Fruit fly (Drosophila melanogaster) whole organism, embryonic: ENCODE measurements around the gene CG14253.

ENCODE experiments used
- Blimp-1 ChIP-seq: fragments of 200-800 bp; sonication (Bioruptor generic); optimal IDR thresholded peaks from 3 replicates; lab custom pipeline; 2018; ENCODE audit warnings: missing biosample characterization, missing genetic modification characterization, mild to moderate bottlenecking, moderate library complexity, missing genetic modification reagents
- BtbVII ChIP-seq: fragments of 200-800 bp; sonication (Bioruptor generic); optimal IDR thresholded peaks from 3 replicates; lab custom pipeline; 2017; ENCODE audit warnings: missing biosample characterization, mild to moderate bottlenecking, missing genetic modification characterization
- CG10979 ChIP-seq: fragments of 200-800 bp; sonication (Bioruptor generic); optimal IDR thresholded peaks from 2 replicates; lab custom pipeline; 2018; ENCODE audit warnings: missing biosample characterization, mild to moderate bottlenecking, missing genetic modification characterization, moderate library complexity
- CG12071 ChIP-seq: fragments of 200-800 bp; sonication (Bioruptor generic); optimal IDR thresholded peaks from 3 replicates; lab custom pipeline; 2018; ENCODE audit warnings: missing biosample characterization, mild to moderate bottlenecking, missing genetic modification characterization
- CG12236 ChIP-seq: fragments of 200-800 bp; sonication (Bioruptor generic); optimal IDR thresholded peaks from 2 replicates; lab custom pipeline; 2016; ENCODE audit warnings: missing biosample characterization, missing genetic modification characterization
- CG12659 ChIP-seq: fragments of 200-800 bp; sonication (Bioruptor generic); optimal IDR thresholded peaks from 3 replicates; lab custom pipeline; 2017; ENCODE audit warnings: mild to moderate bottlenecking, missing biosample characterization, missing genetic modification reagents, missing genetic modification characterization
- CG13296 ChIP-seq: fragments of 200-800 bp; sonication (Bioruptor generic); optimal IDR thresholded peaks from 3 replicates; lab custom pipeline; 2018; ENCODE audit warnings: missing biosample characterization, mild to moderate bottlenecking, missing genetic modification characterization
- CG1603 ChIP-seq: fragments of 200-800 bp; sonication (Bioruptor generic); optimal IDR thresholded peaks from 2 replicates; lab custom pipeline; 2019; ENCODE audit warnings: missing biosample characterization, mild to moderate bottlenecking, missing genetic modification characterization, moderate library complexity
- CG2120 ChIP-seq: fragments of 200-800 bp; sonication (Bioruptor generic); optimal IDR thresholded peaks from 3 replicates; lab custom pipeline; 2016; ENCODE audit warnings: missing biosample characterization, missing genetic modification characterization
- CG2129 ChIP-seq: fragments of 200-800 bp; sonication (Bioruptor generic); IDR thresholded peaks from 2 replicates; pipeline ENCODE4 v1.3.6; 2022; ENCODE audit warnings: missing biosample characterization, missing genetic modification characterization; ENCODE audit not compliant: partially characterized antibody
- CG3065 ChIP-seq: fragments of 200-800 bp; sonication (Bioruptor generic); optimal IDR thresholded peaks from 2 replicates; lab custom pipeline; 2016; ENCODE audit warnings: missing biosample characterization, missing genetic modification characterization
- CG31388 ChIP-seq: fragments of 200-800 bp; sonication (Bioruptor generic); optimal IDR thresholded peaks from 2 replicates; lab custom pipeline; 2016; ENCODE audit warnings: missing biosample characterization, missing genetic modification characterization
- CG31441 ChIP-seq: fragments of 200-800 bp; sonication (Bioruptor generic); IDR thresholded peaks from 2 replicates; pipeline ENCODE4 v1.3.6; 2022; ENCODE audit warnings: missing biosample characterization, missing genetic modification characterization
- CG3281 ChIP-seq: fragments of 200-800 bp; sonication (Bioruptor generic); optimal IDR thresholded peaks from 3 replicates; lab custom pipeline; 2017; ENCODE audit warnings: missing biosample characterization, mild to moderate bottlenecking, missing genetic modification characterization
- CG3838 ChIP-seq: fragments of 200-800 bp; sonication (Bioruptor generic); optimal IDR thresholded peaks from 3 replicates; lab custom pipeline; 2016; ENCODE audit warnings: missing biosample characterization, missing genetic modification characterization
- CG4282 ChIP-seq: fragments of 200-800 bp; sonication (Bioruptor generic); optimal IDR thresholded peaks from 2 replicates; lab custom pipeline; 2016; ENCODE audit warnings: missing biosample characterization, missing genetic modification characterization
- CG43689 ChIP-seq: fragments of 200-800 bp; sonication (Bioruptor generic); IDR thresholded peaks from 2 replicates; pipeline ENCODE4 v1.3.6; 2022; ENCODE audit warnings: missing biosample characterization, missing genetic modification characterization
- CG4730 ChIP-seq: fragments of 200-800 bp; sonication (Bioruptor generic); IDR thresholded peaks from 2 replicates; pipeline ENCODE4 v1.3.6; 2022; ENCODE audit warnings: missing biosample characterization, missing genetic modification characterization
- CG6689 ChIP-seq: fragments of 200-800 bp; sonication (Bioruptor generic); IDR thresholded peaks from 2 replicates; pipeline ENCODE4 v1.3.6; 2022; ENCODE audit warnings: missing biosample characterization, missing genetic modification characterization
- CG6854 ChIP-seq: fragments of 200-800 bp; sonication (Bioruptor generic); optimal IDR thresholded peaks from 3 replicates; lab custom pipeline; 2017; ENCODE audit warnings: missing biosample characterization, mild to moderate bottlenecking, missing genetic modification characterization
- CG7271 ChIP-seq: fragments of 200-800 bp; sonication (Bioruptor generic); optimal IDR thresholded peaks from 2 replicates; lab custom pipeline; 2018; ENCODE audit warnings: missing biosample characterization, mild to moderate bottlenecking, missing genetic modification characterization, moderate library complexity
- CG7372 ChIP-seq: fragments of 200-800 bp; sonication (Bioruptor generic); IDR thresholded peaks from 2 replicates; pipeline ENCODE4 v1.3.6; 2022; ENCODE audit warnings: missing biosample characterization, missing genetic modification characterization
- CG8478 ChIP-seq: fragments of >200 bp; optimal IDR thresholded peaks from 2 replicates; lab custom pipeline; 2018
- CrebB ChIP-seq: fragments of 200-800 bp; sonication (Bioruptor generic); optimal IDR thresholded peaks from 3 replicates; lab custom pipeline; 2018; ENCODE audit warnings: missing biosample characterization, mild to moderate bottlenecking, missing genetic modification characterization
- Dad ChIP-seq: fragments of 200-800 bp; sonication (Bioruptor generic); optimal IDR thresholded peaks from 3 replicates; lab custom pipeline; 2016; ENCODE audit warnings: missing biosample characterization, missing genetic modification characterization
- Doc2 ChIP-seq: fragments of 200-800 bp; sonication (Bioruptor generic); IDR thresholded peaks from 2 replicates; pipeline ENCODE4 v1.3.6; 2022; ENCODE audit warnings: missing biosample characterization, missing genetic modification characterization
- Elba2 ChIP-seq: fragments of 200-800 bp; sonication (Bioruptor generic); optimal IDR thresholded peaks from 3 replicates; lab custom pipeline; 2016; ENCODE audit warnings: missing biosample characterization, missing genetic modification characterization
- Fer1 ChIP-seq: fragments of 200-800 bp; sonication (Bioruptor generic); optimal IDR thresholded peaks from 2 replicates; lab custom pipeline; 2017; ENCODE audit warnings: missing biosample characterization, mild to moderate bottlenecking, missing genetic modification characterization
- Hr39 ChIP-seq: fragments of >200 bp; optimal IDR thresholded peaks from 2 replicates; lab custom pipeline; 2017
- Max ChIP-seq: fragments of 200-800 bp; sonication (Bioruptor generic); optimal IDR thresholded peaks from 2 replicates; lab custom pipeline; 2016; ENCODE audit warnings: missing biosample characterization, mild to moderate bottlenecking, missing genetic modification characterization
- NFAT ChIP-seq: fragments of 200-800 bp; sonication (Bioruptor generic); IDR thresholded peaks from 2 replicates; pipeline ENCODE4 v1.3.6; 2022; ENCODE audit warnings: missing biosample characterization, missing genetic modification characterization
- Sin3A ChIP-seq: fragments of >200 bp; optimal IDR thresholded peaks from 2 replicates; lab custom pipeline; 2018
- abd-A ChIP-seq: fragments of 200-800 bp; sonication (Bioruptor generic); optimal IDR thresholded peaks from 3 replicates; lab custom pipeline; 2019; ENCODE audit warnings: missing biosample characterization, mild to moderate bottlenecking, missing genetic modification characterization, moderate library complexity
- al ChIP-seq: fragments of 200-800 bp; sonication (Bioruptor generic); IDR thresholded peaks from 2 replicates; pipeline ENCODE4 v1.3.6; 2022; ENCODE audit warnings: missing biosample characterization, missing genetic modification characterization
- bab2 ChIP-seq: fragments of 200-800 bp; sonication (Bioruptor generic); optimal IDR thresholded peaks from 2 replicates; lab custom pipeline; 2016; ENCODE audit warnings: missing biosample characterization, missing genetic modification characterization
- br ChIP-seq: fragments of >200 bp; optimal IDR thresholded peaks from 2 replicates; lab custom pipeline; 2017
- chn ChIP-seq: fragments of 200-800 bp; sonication (Bioruptor generic); optimal IDR thresholded peaks from 2 replicates; lab custom pipeline; 2016; ENCODE audit warnings: missing biosample characterization, missing genetic modification characterization
- da ChIP-seq: fragments of 200-800 bp; sonication (Bioruptor generic); optimal IDR thresholded peaks from 2 replicates; lab custom pipeline; 2016; ENCODE audit warnings: missing biosample characterization, missing genetic modification characterization
- dati ChIP-seq: fragments of 200-800 bp; sonication (Bioruptor generic); IDR thresholded peaks from 2 replicates; pipeline ENCODE4 v1.3.6; 2022; ENCODE audit warnings: missing biosample characterization, missing genetic modification characterization
- dmrt11E ChIP-seq: fragments of 200-800 bp; sonication (Bioruptor generic); optimal IDR thresholded peaks from 3 replicates; lab custom pipeline; 2018; ENCODE audit warnings: missing biosample characterization, mild to moderate bottlenecking, missing genetic modification characterization, moderate library complexity
- exex ChIP-seq: fragments of 200-800 bp; sonication (Bioruptor generic); optimal IDR thresholded peaks from 4 replicates; lab custom pipeline; 2018; ENCODE audit warnings: missing biosample characterization, mild to moderate bottlenecking, missing genetic modification characterization, moderate library complexity
- gce ChIP-seq: fragments of 200-800 bp; sonication (Bioruptor generic); IDR thresholded peaks from 3 replicates; pipeline ENCODE4 v1.3.6; 2022; ENCODE audit warnings: missing biosample characterization, missing genetic modification characterization
- grn ChIP-seq: fragments of 200-800 bp; sonication (Bioruptor generic); optimal IDR thresholded peaks from 3 replicates; lab custom pipeline; 2017; ENCODE audit warnings: missing biosample characterization, missing genetic modification characterization
- jing ChIP-seq: fragments of 200-800 bp; sonication (Bioruptor generic); optimal IDR thresholded peaks from 2 replicates; lab custom pipeline; 2018; ENCODE audit warnings: missing biosample characterization, mild to moderate bottlenecking, missing genetic modification characterization
- jumu ChIP-seq: fragments of 200-800 bp; sonication (Bioruptor generic); optimal IDR thresholded peaks from 3 replicates; lab custom pipeline; 2016; ENCODE audit warnings: missing biosample characterization, missing genetic modification characterization
- knrl ChIP-seq: fragments of 200-800 bp; sonication (Bioruptor generic); IDR thresholded peaks from 3 replicates; pipeline ENCODE4 v1.3.6; 2022; ENCODE audit warnings: missing biosample characterization, missing genetic modification characterization; ENCODE audit not compliant: partially characterized antibody
- lab ChIP-seq: fragments of 200-800 bp; sonication (Bioruptor generic); optimal IDR thresholded peaks from 3 replicates; lab custom pipeline; 2017; ENCODE audit warnings: missing biosample characterization, missing genetic modification characterization, mild to moderate bottlenecking, moderate library complexity, missing genetic modification reagents
- nau ChIP-seq: fragments of 200-800 bp; sonication (Bioruptor generic); optimal IDR thresholded peaks from 3 replicates; lab custom pipeline; 2017; ENCODE audit warnings: missing biosample characterization, mild to moderate bottlenecking, missing genetic modification characterization, missing genetic modification reagents
- pfk ChIP-seq: fragments of 200-800 bp; sonication (Bioruptor generic); optimal IDR thresholded peaks from 2 replicates; lab custom pipeline; 2018; ENCODE audit warnings: missing biosample characterization, mild to moderate bottlenecking, missing genetic modification characterization, moderate library complexity
- pho ChIP-seq: fragments of 200-800 bp; sonication (Bioruptor generic); optimal IDR thresholded peaks from 2 replicates; lab custom pipeline; 2016; ENCODE audit warnings: missing biosample characterization, missing genetic modification characterization
- sob ChIP-seq: fragments of 200-800 bp; sonication (Bioruptor generic); IDR thresholded peaks from 2 replicates; pipeline ENCODE4 v1.3.6; 2022; ENCODE audit warnings: missing biosample characterization, missing genetic modification characterization
- sr ChIP-seq: fragments of 200-800 bp; sonication (Bioruptor generic); IDR thresholded peaks from 3 replicates; pipeline ENCODE4 v1.3.6; 2022; ENCODE audit warnings: missing biosample characterization, missing genetic modification characterization
- stwl ChIP-seq: fragments of 200-800 bp; sonication (Bioruptor generic); optimal IDR thresholded peaks from 3 replicates; lab custom pipeline; 2018; ENCODE audit warnings: missing biosample characterization, mild to moderate bottlenecking, missing genetic modification characterization, moderate library complexity

CG14253 gene

dm6 chr3R:26984437-26984836 lies 6.1 kb downstream of the CG14253 start:
- TF ChIP-seq Hr39 (no peak), exex (peak; percentile 77), pfk (GFP tag; lab: Kevin White, UChicago) (no peak), CG2129 (GFP tag; lab: Robert Waterston, UW) (no peak), Doc2 (GFP tag; lab: Robert Waterston, UW) (no peak), grn (peak; percentile 52), CG3065 (GFP tag; lab: Kevin White, UChicago) (no peak)

- TF ChIP-seq Dad: no peak
- TF ChIP-seq CG6689 (GFP tag; lab: Robert Waterston, UW): no peak
- TF ChIP-seq CG4282: no peak
- TF ChIP-seq CG6854 (GFP tag; lab: Kevin White, UChicago): no peak
- no peak for TF ChIP-seq knrl
- no peak for TF ChIP-seq Sin3A (lab: Kevin White, UChicago)
- TF ChIP-seq lab: peak; percentile 15
- TF ChIP-seq Fer1 (GFP tag; lab: Kevin White, UChicago): peak; percentile 17
- peak; percentile 50 for TF ChIP-seq CG13296 (GFP tag; lab: Kevin White, UChicago)
- TF ChIP-seq sr: no peak
- TF ChIP-seq gce: no peak
- TF ChIP-seq CG31441: no peak
- no peak for TF ChIP-seq CG43689 (GFP tag; lab: Robert Waterston, UW)
- no peak for TF ChIP-seq CG3838 (GFP tag; lab: Kevin White, UChicago)
- TF ChIP-seq CrebB (tag; lab: Kevin White, UChicago): no peak
- peak; percentile 45; the same call in 1 of the 2 replicates for TF ChIP-seq sob (GFP tag; lab: Robert Waterston, UW)
- TF ChIP-seq nau (GFP tag; lab: Kevin White, UChicago): no peak
- TF ChIP-seq dati (GFP tag; lab: Robert Waterston, UW): no peak
- no peak for TF ChIP-seq jing (GFP tag; lab: Kevin White, UChicago)
- no peak for TF ChIP-seq CG7372 (GFP tag; lab: Robert Waterston, UW)
- TF ChIP-seq CG12659 (GFP tag; lab: Kevin White, UChicago): no peak
- no peak for TF ChIP-seq CG10979 (tag; lab: Kevin White, UChicago)
- TF ChIP-seq bab2 (GFP tag; lab: Kevin White, UChicago): no peak
- TF ChIP-seq Max: no peak
- TF ChIP-seq CG3281 (GFP tag; lab: Kevin White, UChicago): peak; percentile 7
- no peak for TF ChIP-seq jumu
- no peak for TF ChIP-seq abd-A (tag; lab: Kevin White, UChicago)
- no peak for TF ChIP-seq CG12236 (GFP tag; lab: Kevin White, UChicago)
- TF ChIP-seq CG31388 (GFP tag; lab: Kevin White, UChicago): no peak
- no peak for TF ChIP-seq dmrt11E (tag; lab: Kevin White, UChicago)
- no peak for TF ChIP-seq stwl (tag; lab: Kevin White, UChicago)
- no peak for TF ChIP-seq BtbVII (GFP tag; lab: Kevin White, UChicago)
- TF ChIP-seq Blimp-1 (GFP tag; lab: Kevin White, UChicago): no peak
- no peak for TF ChIP-seq da (GFP tag; lab: Kevin White, UChicago)
- TF ChIP-seq CG1603: no peak
- no peak for TF ChIP-seq CG4730 (GFP tag; lab: Robert Waterston, UW)
- no peak for TF ChIP-seq CG8478 (lab: Kevin White, UChicago)
- TF ChIP-seq CG7271: no peak
- no peak for TF ChIP-seq CG2120
- TF ChIP-seq CG12071: peak; percentile 21
- TF ChIP-seq br (lab: Kevin White, UChicago): no peak
- no peak for TF ChIP-seq NFAT (GFP tag; lab: Robert Waterston, UW)
- no peak for TF ChIP-seq pho (GFP tag; lab: Kevin White, UChicago)
- TF ChIP-seq al (GFP tag; lab: Robert Waterston, UW): no peak
- no peak for TF ChIP-seq Elba2 (GFP tag; lab: Kevin White, UChicago)
- no peak for TF ChIP-seq chn (GFP tag; lab: Kevin White, UChicago)
Observed at dm6 chr3R:26987455-26987854, 9.1 kb downstream of the CG14253 start.
